Fruit fly (Drosophila melanogaster) whole organism, embryonic: ENCODE results near the gene Tre1.

ENCODE experiments used
- CG12236 ChIP-seq: fragments of 200-800 bp; sonication (Bioruptor generic); optimal IDR thresholded peaks from 2 replicates; lab custom pipeline; 2016; ENCODE audit warnings: missing biosample characterization, missing genetic modification characterization
- NfI ChIP-seq: fragments of 200-800 bp; sonication (Bioruptor generic); optimal IDR thresholded peaks from 3 replicates; lab custom pipeline; 2018; ENCODE audit warnings: missing biosample characterization, mild to moderate bottlenecking, missing genetic modification characterization, moderate library complexity

DNA sequence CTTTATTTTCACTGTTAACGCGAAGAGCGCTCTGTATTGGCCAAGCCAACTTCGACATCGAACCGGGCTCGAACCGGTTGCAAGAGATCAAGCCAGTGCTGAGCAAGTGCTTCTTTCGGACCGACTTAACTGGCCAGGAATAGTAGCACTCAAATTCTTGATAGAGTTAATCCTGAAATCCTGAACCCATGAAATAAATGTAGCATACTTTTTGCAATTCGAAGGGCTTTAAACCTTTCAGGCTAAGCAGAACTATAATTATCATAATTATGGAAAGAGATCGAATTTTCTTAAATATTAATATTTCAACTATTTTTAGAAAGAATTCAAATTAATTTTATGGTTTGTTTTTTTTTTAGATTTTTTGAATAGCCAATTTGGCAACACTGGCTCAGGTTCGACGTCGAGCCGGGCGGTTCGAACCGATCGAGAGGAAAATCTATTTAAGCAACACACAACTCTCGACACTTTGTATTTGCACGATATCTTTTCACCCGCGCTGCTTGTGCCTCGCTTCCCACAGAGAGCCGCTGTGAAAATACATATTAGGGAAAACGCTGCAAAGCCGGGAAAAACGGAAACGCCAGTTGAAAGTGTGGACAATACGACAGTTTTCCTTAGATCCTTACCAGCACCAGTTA, 18.4 kb upstream of the Tre1 start, which contains the start of gene AdamTS-B:
- TF ChIP-seq NfI (GFP tag; lab: Kevin White, UChicago): peak; percentile 41
- TF ChIP-seq CG12236 (GFP tag; lab: Kevin White, UChicago): no peak
